Worm (Caenorhabditis elegans) whole organism, L4 larva: ENCODE results near the gene srsx-6.

Experiments
- D1046.2 ChIP-seq: fragments of 200-800 bp; sonication (Bioruptor generic); IDR thresholded peaks from 2 replicates; pipeline ENCODE4 v1.3.6; 2022; ENCODE audit warnings: missing genetic modification characterization, missing compliant biosample characterization
- F26F4.8 ChIP-seq: fragments of 200-800 bp; sonication (Bioruptor generic); conservative IDR thresholded peaks from 2 replicates; pipeline ENCODE4 v1.3.6; 2022; ENCODE audit warnings: missing genetic modification characterization, missing compliant biosample characterization
- Y5F2A.4 ChIP-seq: fragments of 200-800 bp; sonication (Bioruptor generic); optimal IDR thresholded peaks from 2 replicates; lab custom pipeline; 2018; ENCODE audit warnings: mild to moderate bottlenecking, missing genetic modification characterization, missing compliant biosample characterization
- ZK546.5 ChIP-seq, 2 experiments: sonication (generic microtip); optimal IDR thresholded peaks; 2 replicates each; lab custom pipeline; 2017; ENCODE audit warnings: missing biosample characterization in 2 of 2, missing genetic modification characterization in 2 of 2
- aha-1 ChIP-seq: fragments of 150-350 bp; peaks from one replicate; lab custom pipeline; 2014; ENCODE audit warnings: missing biosample characterization, missing genetic modification characterization
- ceh-28 ChIP-seq: fragments of 150-350 bp; optimal IDR thresholded peaks from 2 replicates; lab custom pipeline; 2014; ENCODE audit warnings: missing biosample characterization, missing genetic modification reagents, missing genetic modification characterization
- ceh-44 ChIP-seq: fragments of 200-800 bp; sonication (Bioruptor generic); IDR thresholded peaks from 2 replicates; pipeline ENCODE4 v1.3.6; 2022; ENCODE audit warnings: missing genetic modification reagents, missing genetic modification characterization, missing compliant biosample characterization
- ces-1 ChIP-seq: fragments of 150-350 bp; sonication (generic microtip); optimal IDR thresholded peaks from 4 replicates; lab custom pipeline; 2014; ENCODE audit warnings: missing biosample characterization, missing genetic modification reagents, missing genetic modification characterization
- dmd-6 ChIP-seq: fragments of 200-800 bp; sonication (Bioruptor generic); IDR thresholded peaks from 2 replicates; pipeline ENCODE4 v1.3.6; 2022; ENCODE audit warnings: missing genetic modification reagents, missing genetic modification characterization, missing compliant biosample characterization
- egl-43 ChIP-seq: fragments of 200-800 bp; sonication (Bioruptor generic); IDR thresholded peaks from 2 replicates; pipeline ENCODE4 v1.3.6; 2022; ENCODE audit warnings: missing genetic modification reagents, missing genetic modification characterization, missing compliant biosample characterization
- lir-3 ChIP-seq: sonication (generic microtip); optimal IDR thresholded peaks from 2 replicates; lab custom pipeline; 2016; ENCODE audit warnings: mild to moderate bottlenecking, missing genetic modification characterization, missing compliant biosample characterization
- madf-9 ChIP-seq: fragments of 200-800 bp; sonication (Bioruptor generic); conservative IDR thresholded peaks from 2 replicates; pipeline ENCODE4 v1.3.6; 2022; ENCODE audit warnings: missing genetic modification reagents, missing genetic modification characterization, missing compliant biosample characterization
- mep-1 ChIP-seq: fragments of 150-350 bp; sonication (generic microtip); optimal IDR thresholded peaks from 3 replicates; lab custom pipeline; 2014; ENCODE audit warnings: missing biosample characterization, missing genetic modification characterization
- nhr-11 ChIP-seq: fragments of 150-350 bp; optimal IDR thresholded peaks from 2 replicates; lab custom pipeline; 2014; ENCODE audit warnings: missing biosample characterization, missing genetic modification characterization
- nhr-77 ChIP-seq: fragments of 150-350 bp; optimal IDR thresholded peaks from 2 replicates; lab custom pipeline; 2014; ENCODE audit warnings: missing biosample characterization, missing genetic modification characterization
- pha-4 ChIP-seq, 2 experiments: fragments of 150-350 bp in 1 of 2; fragments of 200-800 bp in 1 of 2; sonication (Bioruptor generic) in 1 of 2; IDR thresholded peaks in 1 of 2; optimal IDR thresholded peaks in 1 of 2; 2 replicates each; pipeline versions ENCODE4 v1.3.6 to Lab custom; 2014 to 2022; ENCODE audit warnings: missing genetic modification characterization in 2 of 2, missing genetic modification reagents in 2 of 2, missing biosample characterization in 1 of 2, missing compliant biosample characterization in 1 of 2
- rbr-2 ChIP-seq: sonication (generic microtip); optimal IDR thresholded peaks from 2 replicates; lab custom pipeline; 2016; ENCODE audit warnings: missing genotype, missing genetic modification characterization, missing compliant biosample characterization
- tra-1 ChIP-seq: fragments of 200-800 bp; sonication (Bioruptor generic); IDR thresholded peaks from 2 replicates; pipeline ENCODE4 v1.3.6; 2022; ENCODE audit warnings: missing genetic modification reagents, missing genetic modification characterization, missing compliant biosample characterization
- unc-62 ChIP-seq, 3 experiments: fragments of 150-350 bp in 1 of 3; sonication (generic microtip); optimal IDR thresholded peaks in 2 of 3; peaks in 1 of 3; 1 replicate in 1 of 3; 2 replicates in 2 of 3; lab custom pipeline; 2014 to 2017; ENCODE audit warnings: missing biosample characterization in 3 of 3, missing genetic modification characterization in 3 of 3, missing genetic modification reagents in 3 of 3, missing genotype in 1 of 3

The srsx-6 gene

DNA sequence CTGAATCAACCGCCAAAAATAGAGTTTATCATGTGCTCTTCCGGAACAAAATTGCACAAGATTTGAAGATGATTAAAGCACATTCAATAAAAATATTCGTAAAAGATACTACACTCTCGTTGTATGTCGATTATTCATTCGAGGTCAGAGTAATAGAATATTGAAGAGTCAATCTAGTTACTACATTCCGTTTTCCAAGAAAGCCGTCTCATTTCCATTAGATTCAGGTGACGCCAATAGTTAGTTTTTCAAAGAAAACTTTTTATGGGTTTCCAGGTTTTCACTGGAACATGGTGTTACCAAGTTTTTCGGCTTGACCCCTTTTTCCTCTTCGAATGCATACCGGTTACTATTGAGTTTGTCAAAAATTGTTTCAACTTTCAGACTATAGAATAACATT is 43.6 kb downstream of the srsx-6 start:
- TF ChIP-seq nhr-77 (tag; lab: Kevin White, UChicago) (no peak), tra-1 (no peak), mep-1 (tag; lab: Kevin White, UChicago) (no peak), ceh-28 (no peak)

DNA sequence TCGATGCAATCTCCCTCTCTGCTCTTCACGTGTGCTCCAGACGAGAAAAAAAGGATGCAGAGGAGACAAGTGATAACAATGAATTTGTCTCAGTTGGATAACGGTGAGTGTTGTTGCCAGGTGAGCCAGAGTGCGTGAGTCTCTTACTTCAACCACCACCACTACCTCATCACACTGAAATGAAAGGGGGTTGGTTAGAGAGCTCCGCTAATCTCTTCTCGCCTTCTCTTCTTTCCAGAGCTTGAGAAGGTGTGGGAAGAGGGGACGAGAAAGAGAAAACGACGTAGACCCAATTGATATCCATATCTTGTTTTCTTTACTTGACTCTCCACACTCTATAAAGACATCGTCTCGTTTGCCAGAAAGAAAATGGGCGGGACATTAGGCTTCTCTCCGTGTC is 44.5 kb downstream of the srsx-6 start:
- TF ChIP-seq egl-43 (GFP tag; lab: Robert Waterston, UW) (no peak), D1046.2 (GFP tag; lab: Robert Waterston, UW) (no peak), madf-9 (GFP tag; lab: Robert Waterston, UW) (no peak), rbr-2 (no peak), F26F4.8 (GFP tag; lab: Robert Waterston, UW) (no peak), ZK546.5 (tag; optimal IDR thresholded peaks at IDR 0.05; lab: Kevin White, UChicago) (no peak), aha-1 (peak; percentile 94), dmd-6 (no peak), unc-62 (GFP tag; optimal IDR thresholded peaks at IDR 0.05 in 1 of 2; lab: Kevin White, UChicago) (peak in 1 of 2 experiments; percentile 86), unc-62 (tag; optimal IDR thresholded peaks at IDR 0.05; lab: Kevin White, UChicago) (no peak), lir-3 (tag; lab: Kevin White, UChicago) (no peak), pha-4 (GFP tag; IDR thresholded peaks at IDR 0.05; lab: Robert Waterston, UW) (no peak), pha-4 (tag; optimal IDR thresholded peaks at IDR 0.05; lab: Kevin White, UChicago) (no peak), ceh-44 (GFP tag; lab: Robert Waterston, UW) (no peak), Y5F2A.4 (GFP tag; lab: Kevin White, UChicago) (no peak), ces-1 (no peak), nhr-11 (no peak)
- TF ChIP-seq, all 104 proteins: peak for 2
